Worm (Caenorhabditis elegans): ENCODE measurements around the gene nlp-64.

ce11 chrX:300250-300649 lies 10.9 kb downstream of the nlp-64 start:
- no peak for TF ChIP-seq med-1 (GFP tag; optimal IDR thresholded peaks at IDR 0.05; ENCODE audit: insufficient read depth)
- TF ChIP-seq ztf-23 (GFP tag; IDR thresholded peaks at IDR 0.05), result no peak
- no peak for TF ChIP-seq tab-1 (GFP tag; IDR thresholded peaks at IDR 0.05)
- TF ChIP-seq flt-1 (GFP tag; IDR thresholded peaks at IDR 0.05), result no peak
- no peak for TF ChIP-seq T22C8.4 (GFP tag; IDR thresholded peaks at IDR 0.05)
- no peak for TF ChIP-seq ztf-29 (GFP tag; IDR thresholded peaks at IDR 0.05)
- TF ChIP-seq ref-1 (GFP tag; conservative IDR thresholded peaks at IDR 0.05), result no peak

Data from whole organism, midembryonic.